Fruit fly (Drosophila melanogaster): ENCODE measurements around the gene mgr.

- no peak for TF ChIP-seq CG10348 (GFP tag; IDR thresholded peaks at IDR 0.05)
- TF ChIP-seq D1 (tag; optimal IDR thresholded peaks at IDR 0.05), result no peak
- no peak for TF ChIP-seq CG13204 (GFP tag; optimal IDR thresholded peaks at IDR 0.05)
- no peak for TF ChIP-seq rn (GFP tag; IDR thresholded peaks at IDR 0.05)
- TF ChIP-seq CG32121 (GFP tag; IDR thresholded peaks at IDR 0.05), result no peak
- TF ChIP-seq CG34367 (tag; optimal IDR thresholded peaks at IDR 0.05), result no peak
- TF ChIP-seq Snoo (tag; optimal IDR thresholded peaks at IDR 0.05), result no peak
- no peak for TF ChIP-seq CG14655 (GFP tag; optimal IDR thresholded peaks at IDR 0.05)
- TF ChIP-seq CG12605 (GFP tag; IDR thresholded peaks at IDR 0.05), result no peak
- TF ChIP-seq fd96Ca (GFP tag; IDR thresholded peaks at IDR 0.05), result no peak
- no peak for TF ChIP-seq Ets98B (GFP tag; IDR thresholded peaks at IDR 0.05)
- no peak for TF ChIP-seq Pif1B (GFP tag; optimal IDR thresholded peaks at IDR 0.05)
- TF ChIP-seq CG17806 (tag; optimal IDR thresholded peaks at IDR 0.05), result no peak
These were observed 42.4 kb upstream of the mgr start for dm6 chr3R:11452041-11452440.

Data from whole organism, pupa.